Fruit fly (Drosophila melanogaster) whole organism, embryonic: ENCODE measurements around the gene CG33293.

Source experiments
- C15 ChIP-seq: fragments of 200-800 bp; sonication (Bioruptor generic); IDR thresholded peaks from 3 replicates; pipeline ENCODE4 v1.3.6; 2022; ENCODE audit warnings: missing biosample characterization, missing genetic modification characterization
- CG10979 ChIP-seq: fragments of 200-800 bp; sonication (Bioruptor generic); optimal IDR thresholded peaks from 2 replicates; lab custom pipeline; 2018; ENCODE audit warnings: missing biosample characterization, mild to moderate bottlenecking, missing genetic modification characterization, moderate library complexity

DNA sequence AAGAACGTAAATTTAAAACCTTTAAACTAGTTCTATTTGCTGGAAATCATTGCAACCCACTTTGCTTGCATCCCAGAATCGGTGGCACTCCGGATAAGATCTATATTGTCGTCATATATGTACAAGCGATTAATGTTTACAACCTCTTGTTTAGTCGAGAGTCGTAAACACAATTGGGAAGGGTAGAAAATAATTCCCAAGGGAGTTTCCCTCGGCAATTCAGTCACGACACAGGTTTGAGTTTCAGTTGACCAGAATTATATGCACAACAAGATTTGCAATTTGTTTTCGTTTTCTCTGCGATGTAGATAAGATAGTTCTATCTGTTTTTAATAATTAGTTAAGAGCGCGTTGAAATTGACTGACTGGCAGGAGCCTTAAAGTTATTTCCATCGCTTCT, 39.8 kb upstream of the CG33293 start:
- TF ChIP-seq CG10979 (tag; lab: Kevin White, UChicago) (no peak), C15 (GFP tag; lab: Robert Waterston, UW) (no peak)
